Fruit fly (Drosophila melanogaster): ENCODE results near the gene CG3505.

DNA sequence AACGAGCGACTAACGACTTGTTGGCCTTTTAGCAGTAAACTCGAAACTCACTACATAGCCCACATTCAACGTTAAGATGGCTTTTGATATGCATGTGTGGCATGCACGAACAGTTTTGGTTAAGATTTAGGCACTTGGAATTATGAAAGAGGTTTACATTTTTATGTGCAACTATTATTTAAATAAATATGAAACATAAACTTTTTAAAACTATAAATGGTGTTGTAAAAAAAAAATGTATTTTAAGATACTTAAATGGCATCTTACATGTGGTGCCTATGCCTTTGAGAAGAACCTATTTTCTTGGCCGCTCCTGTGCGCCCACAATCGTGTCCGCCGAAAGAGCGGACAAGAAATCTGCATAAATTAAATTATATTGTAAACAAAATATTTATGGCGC lies 49.1 kb downstream of the CG3505 start:
- no peak for TF ChIP-seq dmrt93B (GFP tag; optimal IDR thresholded peaks at IDR 0.05)
- no peak for TF ChIP-seq brk (GFP tag; optimal IDR thresholded peaks at IDR 0.05)
- TF ChIP-seq OdsH (GFP tag; optimal IDR thresholded peaks at IDR 0.05) = no peak
- no peak for TF ChIP-seq h (GFP tag; optimal IDR thresholded peaks at IDR 0.05)
- no peak for TF ChIP-seq Myc (optimal IDR thresholded peaks at IDR 0.05)
- TF ChIP-seq psq (GFP tag; optimal IDR thresholded peaks at IDR 0.05) = no peak
- no peak for TF ChIP-seq ey (GFP tag; optimal IDR thresholded peaks at IDR 0.05)
- TF ChIP-seq jim (GFP tag; optimal IDR thresholded peaks at IDR 0.05) = no peak
- TF ChIP-seq CG9705 (GFP tag; optimal IDR thresholded peaks at IDR 0.05) = no peak
- TF ChIP-seq tai (GFP tag; optimal IDR thresholded peaks at IDR 0.05) = no peak

Data from whole organism, wandering third instar larva.